Fruit fly (Drosophila melanogaster): ENCODE results near the gene CG5280.

CG5280 gene

DNA sequence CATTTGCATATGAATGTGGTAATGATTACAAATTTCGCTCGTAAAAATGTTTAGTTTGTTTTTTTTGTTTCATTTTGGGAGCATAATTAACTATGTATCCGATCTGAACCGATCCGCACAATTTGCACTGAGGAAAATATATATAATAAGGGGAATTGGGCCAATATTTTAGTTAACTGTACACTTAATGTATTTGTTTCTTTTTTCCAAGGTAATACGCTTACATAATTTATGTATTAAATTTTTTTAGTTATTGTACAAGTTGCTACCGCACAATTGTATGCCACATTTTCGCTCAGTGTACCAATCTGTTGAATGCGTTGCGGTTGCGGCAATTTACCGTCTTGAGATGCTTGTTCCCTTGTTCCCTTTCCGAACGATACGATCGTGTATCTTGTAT lies 35.7 kb upstream of the CG5280 start (continued):
- no peak for TF ChIP-seq MESR4 (GFP tag; optimal IDR thresholded peaks at IDR 0.05)
- TF ChIP-seq tio (GFP tag; optimal IDR thresholded peaks at IDR 0.05): peak; percentile 70
- TF ChIP-seq CG31365 (tag; optimal IDR thresholded peaks at IDR 0.05): peak; percentile 32
- peak; percentile 61 for TF ChIP-seq sd (tag; optimal IDR thresholded peaks at IDR 0.05)
- TF ChIP-seq CG10274 (GFP tag; optimal IDR thresholded peaks at IDR 0.05): peak; percentile 18
- peak; percentile 90 for TF ChIP-seq CG32772 (GFP tag; IDR thresholded peaks at IDR 0.05)
- TF ChIP-seq Oaz (GFP tag; IDR thresholded peaks at IDR 0.05): peak; percentile 78
- TF ChIP-seq CG17568 (GFP tag; optimal IDR thresholded peaks at IDR 0.05): peak; percentile 65
- peak; percentile 85 for TF ChIP-seq CG1024 (GFP tag; IDR thresholded peaks at IDR 0.05)
- TF ChIP-seq Dp (GFP tag; optimal IDR thresholded peaks at IDR 0.05): no peak
- TF ChIP-seq fd64A (GFP tag; optimal IDR thresholded peaks at IDR 0.05): peak; percentile 47
- TF ChIP-seq CG11504 (tag; optimal IDR thresholded peaks at IDR 0.05): peak; percentile 90
- peak; percentile 96 for TF ChIP-seq Med (GFP tag)
- TF ChIP-seq chm (GFP tag; IDR thresholded peaks at IDR 0.05): peak; percentile 91
- peak; percentile 93 for TF ChIP-seq gem (tag; optimal IDR thresholded peaks at IDR 0.05)
- peak; percentile 72 for TF ChIP-seq Atf3 (GFP tag; optimal IDR thresholded peaks at IDR 0.05)
- peak; percentile 73 for TF ChIP-seq NfI (GFP tag; optimal IDR thresholded peaks at IDR 0.05)
- peak; percentile 45 for TF ChIP-seq ERR (GFP tag; optimal IDR thresholded peaks at IDR 0.05)
- TF ChIP-seq caup (GFP tag; optimal IDR thresholded peaks at IDR 0.05; ENCODE audit: severe bottlenecking): peak; percentile 74
- TF ChIP-seq fu2 (GFP tag; optimal IDR thresholded peaks at IDR 0.05): peak; percentile 51
- peak; percentile 85 for TF ChIP-seq CG12391 (tag; optimal IDR thresholded peaks at IDR 0.05)
- peak; percentile 39 for TF ChIP-seq psq (GFP tag; optimal IDR thresholded peaks at IDR 0.05)
- peak; percentile 86 for TF ChIP-seq CG3726 (GFP tag; IDR thresholded peaks at IDR 0.05)
- no peak for TF ChIP-seq Lpt (GFP tag; optimal IDR thresholded peaks at IDR 0.05)
- no peak for TF ChIP-seq CG7928 (GFP tag; optimal IDR thresholded peaks at IDR 0.05)
- no peak for TF ChIP-seq Dref (GFP tag; IDR thresholded peaks at IDR 0.05)
- TF ChIP-seq row (GFP tag; IDR thresholded peaks at IDR 0.05): peak; percentile 91
- peak; percentile 73 for TF ChIP-seq CG17612 (GFP tag; IDR thresholded peaks at IDR 0.05)
- peak; percentile 68 for TF ChIP-seq CG1602 (GFP tag; optimal IDR thresholded peaks at IDR 0.05)
- TF ChIP-seq slou (GFP tag; optimal IDR thresholded peaks at IDR 0.05): peak; percentile 54
- no peak for TF ChIP-seq tna (GFP tag; IDR thresholded peaks at IDR 0.05; ENCODE audit: partially characterized antibody)
- TF ChIP-seq CG32767 (GFP tag; IDR thresholded peaks at IDR 0.05): peak; percentile 91
- TF ChIP-seq CG4820 (GFP tag; optimal IDR thresholded peaks at IDR 0.05): peak; percentile 81
- peak; percentile 35 for TF ChIP-seq sima (GFP tag; optimal IDR thresholded peaks at IDR 0.05)
- TF ChIP-seq CG1792 (GFP tag; optimal IDR thresholded peaks at IDR 0.05): peak; percentile 58
- TF ChIP-seq jigr1 (GFP tag; IDR thresholded peaks at IDR 0.05): peak; percentile 81; the same call in 2 of the 3 replicates
- TF ChIP-seq CG30403 (GFP tag; optimal IDR thresholded peaks at IDR 0.05): peak; percentile 84
- TF ChIP-seq ranshi (GFP tag; IDR thresholded peaks at IDR 0.05): peak; percentile 87
- TF ChIP-seq Ssrp (tag; optimal IDR thresholded peaks at IDR 0.05): peak; percentile 78
- TF ChIP-seq CG6689 (GFP tag; IDR thresholded peaks at IDR 0.05): peak; percentile 92
- TF ChIP-seq bsh (GFP tag; optimal IDR thresholded peaks at IDR 0.05): peak in 1 of 2 experiments; percentile 86
- peak; percentile 81 for TF ChIP-seq CG2120 (GFP tag; optimal IDR thresholded peaks at IDR 0.05)
- no peak for TF ChIP-seq CG7963 (GFP tag; IDR thresholded peaks at IDR 0.05; ENCODE audit: partially characterized antibody)
- peak; percentile 89 for TF ChIP-seq ara (GFP tag; IDR thresholded peaks at IDR 0.05)
- TF ChIP-seq CG2202 (tag; optimal IDR thresholded peaks at IDR 0.05): peak; percentile 57
- peak; percentile 85 to 88 for TF ChIP-seq Pdp1 (GFP tag; optimal IDR thresholded peaks at IDR 0.05)
- TF ChIP-seq pzg (GFP tag; optimal IDR thresholded peaks at IDR 0.05): no peak
- peak; percentile 82 for TF ChIP-seq Abd-B (GFP tag; optimal IDR thresholded peaks at IDR 0.05)
- TF ChIP-seq gcm (GFP tag; optimal IDR thresholded peaks at IDR 0.05): peak; percentile 73
- TF ChIP-seq CG18011 (GFP tag; optimal IDR thresholded peaks at IDR 0.05): peak; percentile 2
- peak; percentile 89 for TF ChIP-seq H2.0 (GFP tag; IDR thresholded peaks at IDR 0.05)
